Worm (Caenorhabditis elegans) whole organism, late embryonic: ENCODE measurements around the gene pgl-1.

Experiments
- Y22D7AL.16 ChIP-seq: sonication (generic microtip); optimal IDR thresholded peaks from 2 replicates; lab custom pipeline; 2016; ENCODE audit warnings: missing genetic modification characterization, missing compliant biosample characterization
- ceh-22 ChIP-seq: sonication (generic microtip); optimal IDR thresholded peaks from 2 replicates; lab custom pipeline; 2017; ENCODE audit warnings: missing biosample characterization, missing genetic modification characterization
- mec-3 ChIP-seq: sonication (generic microtip); optimal IDR thresholded peaks from 2 replicates; lab custom pipeline; 2016; ENCODE audit warnings: borderline replicate concordance, missing genetic modification characterization, missing compliant biosample characterization

ce11 chrIV:7010195-7010594, 33.1 kb upstream of the pgl-1 start:
- no peak for TF ChIP-seq mec-3
- TF ChIP-seq Y22D7AL.16 (tag; lab: Kevin White, UChicago) = no peak
- TF ChIP-seq ceh-22 (tag; lab: Kevin White, UChicago) = no peak
